Fruit fly (Drosophila melanogaster) ovary, adult (tissue): ENCODE measurements around the gene CG1233.
A peak's percentile ranks its signal among the peaks of the same experiment; 100 is the strongest.

Source experiments
- CG17801 ChIP-seq: fragments of 200-800 bp; optimal IDR thresholded peaks from 2 replicates; lab custom pipeline; 2019; ENCODE audit warnings: missing biosample characterization, mild to moderate bottlenecking, missing genetic modification characterization, moderate library complexity; ENCODE audit not compliant: partially characterized antibody

The CG1233 gene

dm6 chr3L:366337-366736 is 5.1 kb downstream of the CG1233 start, which contains the start of gene CG13884:
Gene CG13884 (minus strand): TSS chr3L:366437.
- TF ChIP-seq CG17801 (GFP tag; lab: Kevin White, UChicago) = no peak

dm6 chr3L:371228-371627 is 10.0 kb downstream of the CG1233 start:
- TF ChIP-seq CG17801 (GFP tag; lab: Kevin White, UChicago) = no peak

dm6 chr3L:374582-374981 is 13.3 kb downstream of the CG1233 start:
- TF ChIP-seq CG17801 (GFP tag; lab: Kevin White, UChicago) = no peak

- TF ChIP-seq CG17801 (GFP tag; lab: Kevin White, UChicago) = no peak
These were observed 14.4 kb downstream of the CG1233 start for dm6 chr3L:375672-376071.

- TF ChIP-seq CG17801 (GFP tag; lab: Kevin White, UChicago) = no peak
These were observed 16.2 kb downstream of the CG1233 start for dm6 chr3L:377222-378071.

dm6 chr3L:378072-378423 is 16.8 kb downstream of the CG1233 start:
- TF ChIP-seq CG17801 (GFP tag; lab: Kevin White, UChicago) = no peak

dm6 chr3L:378906-379305 is 17.6 kb downstream of the CG1233 start:
- TF ChIP-seq CG17801 (GFP tag; lab: Kevin White, UChicago) = no peak

- TF ChIP-seq CG17801 (GFP tag; lab: Kevin White, UChicago) = peak; percentile 66
These were observed 19.7 kb downstream of the CG1233 start for dm6 chr3L:380886-381546.

dm6 chr3L:385095-385494 is 23.8 kb downstream of the CG1233 start:
- TF ChIP-seq CG17801 (GFP tag; lab: Kevin White, UChicago) = no peak

- no peak for TF ChIP-seq CG17801 (GFP tag; lab: Kevin White, UChicago)
These were observed 26.8 kb downstream of the CG1233 start for dm6 chr3L:388094-388493.

- no peak for TF ChIP-seq CG17801 (GFP tag; lab: Kevin White, UChicago)
These were observed 28.9 kb downstream of the CG1233 start for dm6 chr3L:390194-390593.

dm6 chr3L:392622-393159 is 31.4 kb downstream of the CG1233 start, which contains the start of gene trh:
Gene trh (minus strand): TSS chr3L:392633.
- no peak for TF ChIP-seq CG17801 (GFP tag; lab: Kevin White, UChicago)

- no peak for TF ChIP-seq CG17801 (GFP tag; lab: Kevin White, UChicago)
These were observed 33.9 kb downstream of the CG1233 start for dm6 chr3L:395192-395591.

dm6 chr3L:400252-400651 is 39.0 kb downstream of the CG1233 start:
- TF ChIP-seq CG17801 (GFP tag; lab: Kevin White, UChicago) = no peak

- no peak for TF ChIP-seq CG17801 (GFP tag; lab: Kevin White, UChicago)
These were observed 48.5 kb downstream of the CG1233 start for dm6 chr3L:409791-410190.
